Fruit fly (Drosophila melanogaster) whole organism, pupa: ENCODE data around the gene Epg5.

Experiments
- CG14655 ChIP-seq: fragments of 200-800 bp; sonication (Bioruptor generic); optimal IDR thresholded peaks from 3 replicates; lab custom pipeline; 2017; ENCODE audit warnings: mild to moderate bottlenecking, missing biosample characterization, missing genetic modification reagents, missing genetic modification characterization
- CG17806 ChIP-seq: fragments of 200-800 bp; sonication (Bioruptor generic); optimal IDR thresholded peaks from 2 replicates; lab custom pipeline; 2018; ENCODE audit warnings: missing biosample characterization, mild to moderate bottlenecking, missing genetic modification characterization, moderate library complexity
- Ets98B ChIP-seq: fragments of 200-800 bp; sonication (Bioruptor generic); IDR thresholded peaks from 2 replicates; pipeline ENCODE4 v1.3.6; 2022; ENCODE audit warnings: missing biosample characterization, missing genetic modification characterization

DNA sequence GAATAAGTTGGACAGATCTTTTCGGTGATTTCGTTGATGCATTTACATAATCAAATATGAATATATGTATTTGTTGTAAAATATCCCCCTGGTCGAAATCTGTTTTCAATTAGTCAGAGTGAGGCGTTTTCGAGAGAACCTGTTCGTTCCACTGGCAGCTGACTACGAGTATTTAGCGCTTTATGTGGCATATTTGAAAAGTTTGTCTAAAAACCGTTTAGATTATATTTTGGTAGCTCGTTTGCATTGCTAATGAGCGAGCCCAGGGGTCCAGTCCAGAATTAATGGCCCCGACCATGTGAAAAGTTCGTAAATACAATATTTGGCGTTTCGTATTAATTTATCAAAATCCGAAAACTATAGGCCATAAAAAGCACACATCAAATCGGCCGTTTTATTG is 35.4 kb upstream of the Epg5 start:
- TF ChIP-seq CG17806 (tag; lab: Kevin White, UChicago), result no peak
- no peak for TF ChIP-seq CG14655 (GFP tag; lab: Kevin White, UChicago)
- TF ChIP-seq Ets98B (GFP tag; lab: Robert Waterston, UW), result no peak
